Worm (Caenorhabditis elegans): Measurements from ENCODE around the gene T22F3.12.

DNA sequence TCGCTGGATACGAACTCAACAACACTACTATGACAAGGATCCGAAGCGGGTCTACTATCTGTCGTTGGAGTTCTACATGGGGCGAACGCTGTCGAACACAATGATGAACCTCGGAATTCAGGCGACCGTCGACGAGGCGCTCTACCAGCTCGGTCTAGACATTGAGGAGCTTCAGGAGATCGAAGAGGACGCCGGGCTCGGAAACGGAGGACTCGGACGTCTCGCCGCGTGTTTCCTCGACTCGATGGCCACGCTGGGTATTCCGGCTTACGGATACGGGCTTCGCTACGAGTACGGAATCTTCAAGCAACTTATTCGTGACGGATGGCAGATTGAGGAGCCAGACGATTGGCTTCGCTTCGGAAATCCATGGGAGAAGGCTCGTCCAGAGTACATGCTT is 10.4 kb downstream of the T22F3.12 start:
- TF ChIP-seq C34F6.9 (tag; optimal IDR thresholded peaks at IDR 0.05): no peak
- TF ChIP-seq unc-55 (GFP tag; optimal IDR thresholded peaks at IDR 0.05): no peak
- no peak for TF ChIP-seq unc-62 (GFP tag; optimal IDR thresholded peaks at IDR 0.05)
- no peak for TF ChIP-seq lin-39 (tag; optimal IDR thresholded peaks at IDR 0.05)
- no peak for TF ChIP-seq ZK546.5 (tag; optimal IDR thresholded peaks at IDR 0.05)
- no peak for TF ChIP-seq fos-1 (tag; optimal IDR thresholded peaks at IDR 0.05)
- no peak for TF ChIP-seq ztf-4 (tag; optimal IDR thresholded peaks at IDR 0.05)
- no peak for TF ChIP-seq F13H6.1 (tag; optimal IDR thresholded peaks at IDR 0.05)
- no peak for TF ChIP-seq lin-13 (GFP tag; optimal IDR thresholded peaks at IDR 0.05)
- no peak for TF ChIP-seq crh-2 (tag; optimal IDR thresholded peaks at IDR 0.05)
